Worm (Caenorhabditis elegans) whole organism, dauer: ENCODE data around the gene rps-4.

Experiments
- unc-62 ChIP-seq: sonication (generic microtip); optimal IDR thresholded peaks from 2 replicates; lab custom pipeline; 2017; ENCODE audit warnings: missing biosample characterization, missing genetic modification reagents, missing genetic modification characterization

The rps-4 gene

ce11 chrIV:7083976-7084375 is 506 bp downstream of the rps-4 start:
- TF ChIP-seq unc-62 (GFP tag; lab: Kevin White, UChicago): no peak

ce11 chrIV:7083382-7083784 is 1.1 kb downstream of the rps-4 start, which contains the start of gene Y43B11AR.3:
Y43B11AR.3 (minus strand) TSS chrIV:7083716.
- no peak for TF ChIP-seq unc-62 (GFP tag; lab: Kevin White, UChicago)

- no peak for TF ChIP-seq unc-62 (GFP tag; lab: Kevin White, UChicago)
Measured at ce11 chrIV:7081214-7081613, 3.3 kb downstream of the rps-4 start, which contains the start of gene Y43B11AR.1. Y43B11AR.1 (plus strand) TSS chrIV:7081514.

- TF ChIP-seq unc-62 (GFP tag; lab: Kevin White, UChicago): no peak
Measured at ce11 chrIV:7075063-7075462, 9.4 kb downstream of the rps-4 start, which contains the start of gene srg-50. srg-50 (minus strand) TSS chrIV:7075163.

ce11 chrIV:7072110-7072509 is 12.4 kb downstream of the rps-4 start, which contains the start of gene srg-48:
srg-48 (plus strand) TSS chrIV:7072410.
- TF ChIP-seq unc-62 (GFP tag; lab: Kevin White, UChicago): no peak

ce11 chrIV:7067446-7067845 is 17.0 kb downstream of the rps-4 start:
- no peak for TF ChIP-seq unc-62 (GFP tag; lab: Kevin White, UChicago)

ce11 chrIV:7065022-7065421 is 19.5 kb downstream of the rps-4 start, which contains the start of gene Y43B11AL.1:
Y43B11AL.1 (plus strand) TSS chrIV:7065322.
- no peak for TF ChIP-seq unc-62 (GFP tag; lab: Kevin White, UChicago)

ce11 chrIV:7062697-7063096 is 21.8 kb downstream of the rps-4 start:
- no peak for TF ChIP-seq unc-62 (GFP tag; lab: Kevin White, UChicago)

ce11 chrIV:7057677-7058076 is 26.8 kb downstream of the rps-4 start, which contains the start of gene srx-50:
srx-50 (plus strand) TSS chrIV:7057977.
- TF ChIP-seq unc-62 (GFP tag; lab: Kevin White, UChicago): no peak

- TF ChIP-seq unc-62 (GFP tag; lab: Kevin White, UChicago): no peak
Measured at ce11 chrIV:7052135-7052534, 32.3 kb downstream of the rps-4 start.

ce11 chrIV:7051515-7051914 is 33.0 kb downstream of the rps-4 start:
- TF ChIP-seq unc-62 (GFP tag; lab: Kevin White, UChicago): no peak

- TF ChIP-seq unc-62 (GFP tag; lab: Kevin White, UChicago): no peak
Measured at ce11 chrIV:7049672-7050206, 34.7 kb downstream of the rps-4 start, which contains the start of gene nhr-105. nhr-105 (plus strand) TSS chrIV:7050156.

- no peak for TF ChIP-seq unc-62 (GFP tag; lab: Kevin White, UChicago)
Measured at ce11 chrIV:7048637-7049245, 35.7 kb downstream of the rps-4 start.

ce11 chrIV:7047762-7048178 is 36.7 kb downstream of the rps-4 start:
- TF ChIP-seq unc-62 (GFP tag; lab: Kevin White, UChicago): no peak

- TF ChIP-seq unc-62 (GFP tag; lab: Kevin White, UChicago): no peak
Measured at ce11 chrIV:7046641-7047361, 37.7 kb downstream of the rps-4 start.

ce11 chrIV:7045362-7045936 is 39.0 kb downstream of the rps-4 start:
- no peak for TF ChIP-seq unc-62 (GFP tag; lab: Kevin White, UChicago)
